Worm (Caenorhabditis elegans): ENCODE measurements around the gene R10D12.6.

Gene R10D12.6

DNA sequence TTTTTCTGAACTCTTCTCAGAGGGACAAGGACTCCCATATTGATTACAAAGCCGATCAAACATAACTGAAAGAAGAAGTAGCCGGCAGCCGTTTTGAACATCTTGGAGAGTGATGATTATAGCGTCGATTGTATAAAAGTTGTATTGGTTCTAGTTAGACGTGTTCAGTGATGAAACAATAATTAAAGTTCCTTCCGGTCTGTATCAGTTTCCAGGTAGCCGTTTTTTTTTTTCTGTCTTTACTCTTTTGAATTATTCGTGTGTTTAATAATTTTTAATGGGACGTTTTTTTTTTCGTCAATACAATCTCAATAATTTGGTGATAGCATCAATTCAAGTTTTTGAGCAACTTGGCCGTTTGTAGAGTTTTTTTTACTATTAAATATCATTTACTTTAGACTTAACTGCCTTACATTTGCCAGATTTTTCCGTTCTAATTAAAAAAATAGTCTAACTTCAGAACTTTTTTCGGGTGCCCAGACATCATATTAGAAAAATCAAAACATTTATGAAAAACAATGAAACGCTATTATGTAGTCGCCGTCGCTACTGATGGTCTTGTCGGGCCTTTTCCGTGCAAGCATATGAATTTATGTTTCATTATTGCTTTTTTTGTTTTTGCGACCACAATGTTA, 2.6 kb upstream of the R10D12.6 start, which contains the start of the genes srx-10 and clec-226:
TSS of gene srx-10 (minus strand) at position 101 of the 635 bp plus-strand sequence.
TSS of gene clec-226 (plus strand) at position 585 of the 635 bp plus-strand sequence.
- TF ChIP-seq pax-1 (tag; optimal IDR thresholded peaks at IDR 0.05) (no peak), T23F11.4 (GFP tag; optimal IDR thresholded peaks at IDR 0.05) (no peak), fkh-10 (GFP tag; optimal IDR thresholded peaks at IDR 0.05) (no peak), ceh-14 (tag; optimal IDR thresholded peaks at IDR 0.05) (no peak), unc-55 (GFP tag; optimal IDR thresholded peaks at IDR 0.05) (no peak), elt-4 (tag; optimal IDR thresholded peaks at IDR 0.05) (no peak), tbx-7 (tag; optimal IDR thresholded peaks at IDR 0.05) (no peak), ceh-19 (GFP tag; optimal IDR thresholded peaks at IDR 0.05) (no peak), pha-4 (tag; optimal IDR thresholded peaks at IDR 0.05) (no peak), hlh-13 (GFP tag; optimal IDR thresholded peaks at IDR 0.05) (no peak), rnt-1 (tag; optimal IDR thresholded peaks at IDR 0.05) (no peak), ttx-3 (tag; optimal IDR thresholded peaks at IDR 0.05) (no peak)

- no peak for TF ChIP-seq ceh-48 (tag; optimal IDR thresholded peaks at IDR 0.05)
- no peak for TF ChIP-seq dmd-4 (tag; optimal IDR thresholded peaks at IDR 0.05; ENCODE audit: borderline replicate concordance)
- TF ChIP-seq madf-2 (tag; optimal IDR thresholded peaks at IDR 0.05), result no peak
- no peak for TF ChIP-seq ceh-34 (tag; optimal IDR thresholded peaks at IDR 0.05)
- TF ChIP-seq lin-11 (tag; optimal IDR thresholded peaks at IDR 0.05), result no peak
- no peak for TF ChIP-seq K09A11.1 (tag; optimal IDR thresholded peaks at IDR 0.05; ENCODE audit: insufficient read depth)
- TF ChIP-seq fkh-6 (tag; optimal IDR thresholded peaks at IDR 0.05), result no peak
- TF ChIP-seq dve-1 (tag; optimal IDR thresholded peaks at IDR 0.05), result no peak
- no peak for TF ChIP-seq ceh-24 (tag; optimal IDR thresholded peaks at IDR 0.05)
- TF ChIP-seq pha-4 (tag; optimal IDR thresholded peaks at IDR 0.05), result no peak
- TF ChIP-seq ceh-19 (GFP tag; optimal IDR thresholded peaks at IDR 0.05), result no peak
- TF ChIP-seq ets-4 (tag; optimal IDR thresholded peaks at IDR 0.05), result no peak
- TF ChIP-seq ceh-6 (GFP tag; optimal IDR thresholded peaks at IDR 0.05), result no peak
- no peak for TF ChIP-seq hlh-15 (tag; optimal IDR thresholded peaks at IDR 0.05)
Measured at ce11 chrV:13949752-13950151, 642 bp downstream of the R10D12.6 start, which contains the start of gene R10D12.7. TSS of gene R10D12.7 (plus strand) at chrV:13950052.

DNA sequence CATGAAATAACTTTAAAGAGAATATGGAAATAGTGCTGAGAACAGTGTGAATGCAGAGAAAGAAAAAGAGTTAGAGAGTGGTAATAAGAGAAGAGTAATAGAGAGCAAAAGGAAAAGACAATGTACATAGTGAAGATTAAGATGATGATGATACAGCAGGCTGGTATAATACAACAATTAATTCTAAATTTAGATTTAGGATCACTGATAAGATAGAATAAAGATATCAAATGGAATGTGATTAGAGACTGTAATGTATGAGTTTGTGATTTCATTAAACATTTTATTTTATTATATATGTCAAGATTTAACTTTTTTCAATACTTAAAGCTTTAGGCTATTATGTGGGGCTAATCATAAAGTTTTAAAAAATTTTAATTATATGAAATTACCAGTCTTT, 4.1 kb downstream of the R10D12.6 start, which contains the start of gene R10D12.8:
TSS of gene R10D12.8 (minus strand) at position 101 of the 400 bp plus-strand sequence.
- TF ChIP-seq pax-1 (tag; optimal IDR thresholded peaks at IDR 0.05), result no peak
- no peak for TF ChIP-seq hlh-6 (tag; optimal IDR thresholded peaks at IDR 0.05)
- no peak for TF ChIP-seq gmeb-2 (tag; optimal IDR thresholded peaks at IDR 0.05)
- no peak for TF ChIP-seq ceh-48 (tag; optimal IDR thresholded peaks at IDR 0.05)
- no peak for TF ChIP-seq sox-4 (tag; optimal IDR thresholded peaks at IDR 0.05)
- no peak for TF ChIP-seq nhr-11 (tag; optimal IDR thresholded peaks at IDR 0.05)
- TF ChIP-seq ztf-16 (tag; optimal IDR thresholded peaks at IDR 0.05), result no peak

ce11 chrV:13954056-13954455, 4.9 kb downstream of the R10D12.6 start, which contains the start of gene swt-6:
TSS of gene swt-6 (plus strand) at chrV:13954356.
- TF ChIP-seq ceh-48 (tag; optimal IDR thresholded peaks at IDR 0.05) (no peak), pat-9 (tag; optimal IDR thresholded peaks at IDR 0.05) (no peak), pros-1 (tag; optimal IDR thresholded peaks at IDR 0.05) (no peak), hlh-6 (tag; optimal IDR thresholded peaks at IDR 0.05) (no peak)

DNA sequence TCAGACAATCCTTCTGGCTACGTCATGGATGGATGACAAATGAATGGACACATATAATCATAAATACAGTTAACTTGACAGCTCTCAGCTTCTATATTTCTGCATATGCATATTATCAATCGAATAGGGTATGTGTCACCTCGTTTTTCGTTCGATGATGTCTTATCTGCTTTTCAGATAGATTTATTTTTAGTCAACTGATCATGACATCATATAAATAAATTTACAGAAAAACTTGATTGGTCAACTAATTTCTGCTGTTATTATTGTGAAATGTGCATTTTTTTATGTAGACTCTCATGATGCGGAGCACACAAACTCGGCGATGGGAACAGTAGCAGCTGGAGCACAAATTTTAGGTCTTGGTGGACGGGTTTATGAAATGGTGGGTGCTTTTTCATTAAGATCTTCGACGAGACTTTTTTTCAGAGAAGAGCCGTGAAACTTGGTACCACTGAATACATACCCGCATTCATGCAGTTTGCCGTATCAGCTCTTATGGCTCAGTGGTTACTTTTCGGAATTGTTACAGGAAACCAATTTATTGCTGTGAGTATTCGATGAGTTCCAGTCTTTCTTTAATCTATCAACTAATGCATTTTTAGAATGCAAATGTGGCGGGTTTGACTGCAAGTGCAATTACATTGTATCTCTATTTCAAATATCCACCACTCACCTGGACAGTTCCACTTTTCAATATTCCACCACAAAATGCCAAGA, 6.4 kb downstream of the R10D12.6 start:
- TF ChIP-seq Y22D7AL.16 (tag; optimal IDR thresholded peaks at IDR 0.05) (no peak), ets-4 (tag; optimal IDR thresholded peaks at IDR 0.05) (no peak), dmd-4 (tag; optimal IDR thresholded peaks at IDR 0.05; ENCODE audit: borderline replicate concordance) (no peak), nhr-11 (tag; optimal IDR thresholded peaks at IDR 0.05) (no peak)

All from whole organism, late embryonic.